Worm (Caenorhabditis elegans) whole organism, young adult: ENCODE results near the gene arl-3.
A peak's percentile ranks its signal among the peaks of the same experiment; 100 is the strongest.
"Not testable (repeated sequence)": the region's sequence is repeated elsewhere in the genome, so short reads cannot be mapped to it uniquely, and the experiment has no call there.

Experiments used
- T07F8.4 ChIP-seq: sonication (generic microtip); optimal IDR thresholded peaks from 2 replicates; lab custom pipeline; 2016; ENCODE audit warnings: mild to moderate bottlenecking, missing genetic modification characterization, moderate library complexity, missing compliant biosample characterization
- ZK185.1 ChIP-seq: sonication (generic microtip); optimal IDR thresholded peaks from 2 replicates; lab custom pipeline; 2016; ENCODE audit warnings: mild to moderate bottlenecking, missing genetic modification characterization, missing compliant biosample characterization; ENCODE audit not compliant: poor library complexity, severe bottlenecking
- ama-1 ChIP-seq, 3 experiments: fragments of 150-350 bp in 1 of 3; sonication (generic microtip) in 2 of 3; optimal IDR thresholded peaks; 2 replicates each; lab custom pipeline; 2014 to 2018; ENCODE audit warnings: missing biosample characterization in 2 of 3, missing genetic modification characterization in 2 of 3, missing genetic modification reagents in 2 of 3
- atf-7 ChIP-seq: sonication (generic microtip); optimal IDR thresholded peaks from 2 replicates; lab custom pipeline; 2017; ENCODE audit warnings: mild to moderate bottlenecking, missing genetic modification characterization, missing compliant biosample characterization
- ets-4 ChIP-seq: fragments of 200-800 bp; sonication (Bioruptor generic); optimal IDR thresholded peaks from 2 replicates; lab custom pipeline; 2018; ENCODE audit warnings: mild to moderate bottlenecking, missing genetic modification characterization, missing compliant biosample characterization
- hmg-20 ChIP-seq: fragments of 200-800 bp; sonication (Bioruptor generic); IDR thresholded peaks from 2 replicates; pipeline ENCODE4 v1.3.6; 2022; ENCODE audit warnings: missing genetic modification reagents, missing genetic modification characterization, missing compliant biosample characterization
- nhr-120 ChIP-seq: fragments of 200-800 bp; sonication (Bioruptor generic); IDR thresholded peaks from 2 replicates; pipeline ENCODE4 v1.3.6; 2022; ENCODE audit warnings: missing genetic modification characterization, missing compliant biosample characterization
- pbrm-1 ChIP-seq: fragments of 200-800 bp; sonication (Bioruptor generic); IDR thresholded peaks from 2 replicates; pipeline ENCODE4 v1.3.6; 2022; ENCODE audit warnings: missing genetic modification reagents, missing genetic modification characterization, missing compliant biosample characterization
- pha-4 ChIP-seq: fragments of 150-350 bp; sonication (generic microtip); optimal IDR thresholded peaks from 2 replicates; lab custom pipeline; 2014; ENCODE audit warnings: missing biosample characterization, missing genetic modification reagents, missing genetic modification characterization
- repo-1 ChIP-seq: sonication (generic microtip); optimal IDR thresholded peaks from 2 replicates; lab custom pipeline; 2017; ENCODE audit warnings: mild to moderate bottlenecking, missing genetic modification characterization, missing compliant biosample characterization
- sptf-2 ChIP-seq: fragments of 200-800 bp; sonication (Bioruptor generic); optimal IDR thresholded peaks from 2 replicates; lab custom pipeline; 2018; ENCODE audit warnings: mild to moderate bottlenecking, missing genetic modification characterization, missing compliant biosample characterization
- unc-130 ChIP-seq: sonication (generic microtip); optimal IDR thresholded peaks from 2 replicates; lab custom pipeline; 2016; ENCODE audit warnings: missing genetic modification reagents, missing genetic modification characterization, missing compliant biosample characterization
- unc-62 ChIP-seq: fragments of 150-350 bp; optimal IDR thresholded peaks from 2 replicates; lab custom pipeline; 2014; ENCODE audit warnings: missing biosample characterization, missing genetic modification reagents, missing genetic modification characterization
- ztf-18 ChIP-seq: sonication (generic microtip); optimal IDR thresholded peaks from 2 replicates; lab custom pipeline; 2016; ENCODE audit warnings: missing genotype, mild to moderate bottlenecking, missing genetic modification characterization, missing compliant biosample characterization

ce11 chrII:14561549-14562115 is 44.6 kb upstream of the arl-3 start, which contains the start of gene mog-4:
- TF ChIP-seq hmg-20 (GFP tag; lab: Robert Waterston, UW) (peak; percentile 95), unc-130 (GFP tag; lab: Kevin White, UChicago) (peak; percentile 97), ZK185.1 (tag; lab: Kevin White, UChicago) (peak; percentile 97), atf-7 (tag; lab: Kevin White, UChicago) (peak; percentile 84), ets-4 (GFP tag; lab: Kevin White, UChicago) (peak; percentile 10), sptf-2 (peak; percentile 9), nhr-120 (GFP tag; lab: Robert Waterston, UW) (peak; percentile 98), repo-1 (tag; lab: Kevin White, UChicago) (peak; percentile 84), ztf-18 (tag; lab: Kevin White, UChicago) (peak; percentile 82), pbrm-1 (GFP tag; lab: Robert Waterston, UW) (peak; percentile 99), T07F8.4 (tag; lab: Kevin White, UChicago) (peak; percentile 48)
- not testable (repeated sequence) for TF ChIP-seq ama-1 (optimal IDR thresholded peaks at IDR 0.05; lab: Kevin White, UChicago); ama-1 (GFP tag; optimal IDR thresholded peaks at IDR 0.05; lab: Kevin White, UChicago); pha-4 (tag; lab: Kevin White, UChicago); unc-62
